Fruit fly (Drosophila melanogaster) whole organism, pupa: ENCODE data around the gene Claspin.

Source experiments
- CG10348 ChIP-seq: fragments of 200-800 bp; sonication (Bioruptor generic); IDR thresholded peaks from 2 replicates; pipeline ENCODE4 v1.3.6; 2022; ENCODE audit warnings: missing biosample characterization, missing genetic modification characterization
- CG12605 ChIP-seq: fragments of 200-800 bp; sonication (Bioruptor generic); IDR thresholded peaks from 2 replicates; pipeline ENCODE4 v1.3.6; 2022; ENCODE audit warnings: missing biosample characterization, missing genetic modification characterization
- CG13204 ChIP-seq: fragments of 200-800 bp; sonication (Bioruptor generic); optimal IDR thresholded peaks from 2 replicates; lab custom pipeline; 2018; ENCODE audit warnings: missing biosample characterization, mild to moderate bottlenecking, missing genetic modification characterization, moderate library complexity
- CG14655 ChIP-seq: fragments of 200-800 bp; sonication (Bioruptor generic); optimal IDR thresholded peaks from 3 replicates; lab custom pipeline; 2017; ENCODE audit warnings: mild to moderate bottlenecking, missing biosample characterization, missing genetic modification reagents, missing genetic modification characterization
- CG15710 ChIP-seq: fragments of 200-800 bp; sonication (Bioruptor generic); optimal IDR thresholded peaks from 2 replicates; lab custom pipeline; 2018; ENCODE audit warnings: missing biosample characterization, mild to moderate bottlenecking, missing genetic modification characterization, moderate library complexity
- CG17806 ChIP-seq: fragments of 200-800 bp; sonication (Bioruptor generic); optimal IDR thresholded peaks from 2 replicates; lab custom pipeline; 2018; ENCODE audit warnings: missing biosample characterization, mild to moderate bottlenecking, missing genetic modification characterization, moderate library complexity
- CG32121 ChIP-seq: fragments of 200-800 bp; sonication (Bioruptor generic); IDR thresholded peaks from 2 replicates; pipeline ENCODE4 v1.3.6; 2022; ENCODE audit warnings: missing biosample characterization, missing genetic modification characterization
- CG34367 ChIP-seq: fragments of 200-800 bp; sonication (Bioruptor generic); optimal IDR thresholded peaks from 2 replicates; lab custom pipeline; 2018; ENCODE audit warnings: missing biosample characterization, mild to moderate bottlenecking, missing genetic modification characterization
- CG4496 ChIP-seq: fragments of 200-800 bp; sonication (Bioruptor generic); IDR thresholded peaks from 3 replicates; pipeline ENCODE4 v1.3.6; 2022; ENCODE audit warnings: missing biosample characterization, missing genetic modification characterization
- CG8159 ChIP-seq: fragments of 200-800 bp; sonication (Bioruptor generic); optimal IDR thresholded peaks from 3 replicates; lab custom pipeline; 2018; ENCODE audit warnings: missing biosample characterization, mild to moderate bottlenecking, missing genetic modification characterization, moderate library complexity
- CG8301 ChIP-seq: fragments of 200-800 bp; sonication (Bioruptor generic); optimal IDR thresholded peaks from 2 replicates; lab custom pipeline; 2018; ENCODE audit warnings: missing biosample characterization, mild to moderate bottlenecking, missing genetic modification characterization
- CG9948 ChIP-seq: fragments of 200-800 bp; sonication (Bioruptor generic); optimal IDR thresholded peaks from 2 replicates; lab custom pipeline; 2018; ENCODE audit warnings: missing biosample characterization, mild to moderate bottlenecking, missing genetic modification characterization, moderate library complexity
- D1 ChIP-seq: fragments of 200-800 bp; sonication (Bioruptor generic); optimal IDR thresholded peaks from 2 replicates; lab custom pipeline; 2018; ENCODE audit warnings: missing biosample characterization, mild to moderate bottlenecking, missing genetic modification characterization, moderate library complexity
- EcR ChIP-seq: fragments of 200-800 bp; sonication (Bioruptor generic); optimal IDR thresholded peaks from 3 replicates; lab custom pipeline; 2019; ENCODE audit warnings: missing biosample characterization, missing genetic modification characterization, mild to moderate bottlenecking, moderate library complexity, missing genetic modification reagents
- Ets98B ChIP-seq: fragments of 200-800 bp; sonication (Bioruptor generic); IDR thresholded peaks from 2 replicates; pipeline ENCODE4 v1.3.6; 2022; ENCODE audit warnings: missing biosample characterization, missing genetic modification characterization
- Pif1A ChIP-seq: fragments of 200-800 bp; sonication (Bioruptor generic); optimal IDR thresholded peaks from 3 replicates; lab custom pipeline; 2016; ENCODE audit warnings: missing biosample characterization, missing genetic modification characterization
- Pif1B ChIP-seq: fragments of 200-800 bp; sonication (Bioruptor generic); optimal IDR thresholded peaks from 3 replicates; lab custom pipeline; 2016; ENCODE audit warnings: missing biosample characterization, missing genetic modification characterization
- Snoo ChIP-seq: fragments of 200-800 bp; sonication (Bioruptor generic); optimal IDR thresholded peaks from 3 replicates; lab custom pipeline; 2017; ENCODE audit warnings: missing biosample characterization, mild to moderate bottlenecking, missing genetic modification characterization, inconsistent platforms
- fd96Ca ChIP-seq: fragments of 200-800 bp; sonication (Bioruptor generic); IDR thresholded peaks from 3 replicates; pipeline ENCODE4 v1.3.6; 2022; ENCODE audit warnings: missing biosample characterization, missing genetic modification characterization
- gl ChIP-seq: fragments of 200-800 bp; sonication (Bioruptor generic); optimal IDR thresholded peaks from 2 replicates; lab custom pipeline; 2018; ENCODE audit warnings: missing biosample characterization, mild to moderate bottlenecking, missing genetic modification characterization
- rn ChIP-seq: fragments of 200-800 bp; sonication (Bioruptor generic); IDR thresholded peaks from 2 replicates; pipeline ENCODE4 v1.3.6; 2022; ENCODE audit warnings: missing biosample characterization, missing genetic modification characterization

The Claspin gene

dm6 chr3L:4288591-4289056, 24.7 kb upstream of the Claspin start, which contains the start of gene Hexo1:
Gene Hexo1, plus strand, starts transcription at chr3L:4288641.
- TF ChIP-seq Pif1B (GFP tag; lab: Kevin White, UChicago) (no peak), CG17806 (peak; percentile 49), EcR (GFP tag; lab: Kevin White, UChicago) (peak; percentile 95), CG13204 (GFP tag; lab: Kevin White, UChicago) (no peak), CG8159 (tag; lab: Kevin White, UChicago) (peak; percentile 68), CG32121 (GFP tag; lab: Robert Waterston, UW) (peak; percentile 38; the same call in 1 of the 2 replicates), CG34367 (tag; lab: Kevin White, UChicago) (peak; percentile 53), rn (GFP tag; lab: Robert Waterston, UW) (no peak), CG4496 (GFP tag; lab: Robert Waterston, UW) (0 out of 3 replicates have a peak, but pooled peaks have one; percentile 30), CG14655 (GFP tag; lab: Kevin White, UChicago) (no peak), CG8301 (tag; lab: Kevin White, UChicago) (peak; percentile 55), fd96Ca (no peak), D1 (tag; lab: Kevin White, UChicago) (no peak), CG10348 (GFP tag; lab: Robert Waterston, UW) (no peak), gl (tag; lab: Kevin White, UChicago) (peak; percentile 40), Snoo (tag; lab: Kevin White, UChicago) (peak; percentile 65), CG15710 (peak; percentile 65), CG12605 (peak; percentile 58; the same call in 1 of the 2 replicates), Pif1A (GFP tag; lab: Kevin White, UChicago) (no peak), Ets98B (GFP tag; lab: Robert Waterston, UW) (peak; percentile 52), CG9948 (tag; lab: Kevin White, UChicago) (peak; percentile 44)
- TF ChIP-seq, all 21 proteins: peak for 13

DNA sequence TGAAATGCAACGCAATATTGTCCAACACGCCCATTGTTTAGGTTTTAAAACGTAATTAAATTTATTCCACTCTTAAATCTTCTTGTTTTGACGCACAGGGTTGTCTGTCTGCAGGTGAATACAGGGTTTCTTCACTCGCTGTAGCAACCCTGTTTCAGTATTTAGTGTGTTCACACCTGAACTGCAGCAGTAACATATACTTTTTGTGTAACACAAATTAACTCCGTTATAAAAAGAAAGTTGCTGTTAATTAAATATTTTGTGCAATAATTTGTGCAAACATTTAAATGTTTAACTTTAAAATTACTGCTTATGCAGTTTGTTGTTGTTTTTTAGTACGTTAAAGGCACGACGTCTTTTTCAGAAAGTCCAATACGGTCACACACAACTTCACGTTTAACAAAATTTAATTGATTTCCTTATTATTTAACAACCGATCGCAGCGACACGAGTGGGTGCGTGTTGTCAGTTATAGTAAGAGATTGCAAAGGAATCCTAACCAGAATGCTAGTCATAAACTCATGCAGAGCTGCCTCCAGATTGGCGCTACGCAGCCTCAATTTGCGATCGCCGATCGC, 21.1 kb upstream of the Claspin start, which contains the start of the genes CG15012 and Fdx2:
Gene CG15012 (minus strand): TSS at position 127 of the 578 bp plus-strand sequence.
Gene Fdx2 (plus strand): TSS at position 363 of the 578 bp plus-strand sequence.
- no peak for TF ChIP-seq Pif1B (GFP tag; lab: Kevin White, UChicago)
- TF ChIP-seq CG8301 (tag; lab: Kevin White, UChicago), result no peak
- no peak for TF ChIP-seq rn (GFP tag; lab: Robert Waterston, UW)
- no peak for TF ChIP-seq CG4496 (GFP tag; lab: Robert Waterston, UW)
- TF ChIP-seq CG34367 (tag; lab: Kevin White, UChicago), result no peak
- peak; percentile 7 for TF ChIP-seq CG17806
- no peak for TF ChIP-seq CG10348 (GFP tag; lab: Robert Waterston, UW)
- TF ChIP-seq Pif1A (GFP tag; lab: Kevin White, UChicago), result no peak
- TF ChIP-seq D1 (tag; lab: Kevin White, UChicago), result no peak
- no peak for TF ChIP-seq Ets98B (GFP tag; lab: Robert Waterston, UW)
- no peak for TF ChIP-seq fd96Ca
- TF ChIP-seq CG15710, result peak; percentile 16
- TF ChIP-seq EcR (GFP tag; lab: Kevin White, UChicago), result no peak
- no peak for TF ChIP-seq CG14655 (GFP tag; lab: Kevin White, UChicago)
- TF ChIP-seq, all 21 proteins: peak for 2

DNA sequence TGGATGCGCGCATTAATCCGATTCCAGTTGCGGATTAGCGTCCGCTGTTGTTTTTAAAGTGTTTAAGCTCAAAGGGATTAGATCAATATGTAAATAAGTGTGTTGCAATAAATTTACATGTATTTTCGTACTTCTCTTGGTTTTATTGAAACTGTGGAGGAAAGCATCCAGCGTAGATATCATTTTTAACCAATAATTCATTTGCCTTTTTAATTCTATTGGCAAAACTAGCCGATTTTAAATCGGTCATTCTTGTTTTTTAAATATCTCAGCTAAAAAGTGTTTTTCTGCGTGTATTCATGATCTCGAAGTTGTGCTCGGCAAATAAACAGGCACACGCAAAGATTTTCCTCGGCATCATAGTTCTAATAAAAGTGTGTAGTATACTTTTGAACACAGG, 20.0 kb upstream of the Claspin start:
- TF ChIP-seq CG4496 (GFP tag; lab: Robert Waterston, UW), result 0 out of 3 replicates have a peak, but pooled peaks have one; percentile 12
- no peak for TF ChIP-seq Ets98B (GFP tag; lab: Robert Waterston, UW)

- TF ChIP-seq CG15710, result no peak
- TF ChIP-seq CG12605, result no peak
- no peak for TF ChIP-seq Pif1B (GFP tag; lab: Kevin White, UChicago)
- no peak for TF ChIP-seq Pif1A (GFP tag; lab: Kevin White, UChicago)
- TF ChIP-seq rn (GFP tag; lab: Robert Waterston, UW), result no peak
- no peak for TF ChIP-seq CG10348 (GFP tag; lab: Robert Waterston, UW)
- no peak for TF ChIP-seq CG13204 (GFP tag; lab: Kevin White, UChicago)
- no peak for TF ChIP-seq CG17806
- no peak for TF ChIP-seq CG32121 (GFP tag; lab: Robert Waterston, UW)
- TF ChIP-seq CG8159 (tag; lab: Kevin White, UChicago), result no peak
- TF ChIP-seq Snoo (tag; lab: Kevin White, UChicago), result no peak
- no peak for TF ChIP-seq CG14655 (GFP tag; lab: Kevin White, UChicago)
- no peak for TF ChIP-seq CG4496 (GFP tag; lab: Robert Waterston, UW)
These were observed 19.6 kb upstream of the Claspin start for dm6 chr3L:4293711-4294110.

- TF ChIP-seq CG8159 (tag; lab: Kevin White, UChicago), result no peak
- TF ChIP-seq CG4496 (GFP tag; lab: Robert Waterston, UW), result no peak
- TF ChIP-seq CG15710, result no peak
These were observed 16.5 kb upstream of the Claspin start for dm6 chr3L:4296760-4297159.

DNA sequence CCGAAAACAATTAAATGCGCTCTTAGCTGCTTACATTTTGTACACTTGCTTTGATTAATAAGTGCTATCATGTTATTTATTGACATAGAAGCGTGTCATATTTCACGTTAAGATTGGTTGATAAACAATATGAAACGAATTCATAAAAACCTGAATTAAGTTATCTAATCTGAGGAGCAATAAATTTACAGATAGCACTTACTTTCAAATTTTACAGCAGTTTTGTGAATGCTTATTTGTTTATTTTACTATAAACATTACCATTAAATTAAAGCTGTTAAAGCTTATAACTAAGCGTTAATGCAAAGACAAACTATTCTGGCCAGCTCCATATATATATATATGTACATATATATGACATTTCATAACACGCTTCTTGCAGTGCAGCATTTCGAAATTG, 11.2 kb upstream of the Claspin start:
- TF ChIP-seq Ets98B (GFP tag; lab: Robert Waterston, UW), result 0 out of 2 replicates have a peak, but pooled peaks have one; percentile 18
- no peak for TF ChIP-seq CG32121 (GFP tag; lab: Robert Waterston, UW)
- TF ChIP-seq CG9948 (tag; lab: Kevin White, UChicago), result no peak
- TF ChIP-seq CG34367 (tag; lab: Kevin White, UChicago), result no peak
